Worm (Caenorhabditis elegans) whole organism, L3 larva: ENCODE measurements around the gene vps-33.2.

Source experiments
- ceh-28 ChIP-seq: fragments of 150-350 bp; optimal IDR thresholded peaks from 2 replicates; lab custom pipeline; 2014; ENCODE audit warnings: missing biosample characterization, missing genetic modification reagents, missing genetic modification characterization
- jun-1 ChIP-seq: fragments of 150-350 bp; optimal IDR thresholded peaks from 2 replicates; lab custom pipeline; 2014; ENCODE audit warnings: missing biosample characterization, missing genetic modification reagents, missing genetic modification characterization
- nhr-77 ChIP-seq: fragments of 150-350 bp; optimal IDR thresholded peaks from 2 replicates; lab custom pipeline; 2014; ENCODE audit warnings: missing biosample characterization, missing genetic modification characterization
- pqm-1 ChIP-seq: fragments of 150-350 bp; optimal IDR thresholded peaks from 2 replicates; lab custom pipeline; 2017; ENCODE audit warnings: missing biosample characterization, missing genetic modification characterization, inconsistent platforms
- ztf-11 ChIP-seq: fragments of 150-350 bp; optimal IDR thresholded peaks from 2 replicates; lab custom pipeline; 2014; ENCODE audit warnings: missing biosample characterization, missing genetic modification characterization

- TF ChIP-seq pqm-1 = no peak
- TF ChIP-seq ceh-28 (tag; lab: Kevin White, UChicago) = no peak
- no peak for TF ChIP-seq nhr-77
- no peak for TF ChIP-seq ztf-11 (tag; lab: Kevin White, UChicago)
- no peak for TF ChIP-seq jun-1 (tag; lab: Kevin White, UChicago)
These were observed 45.9 kb downstream of the vps-33.2 start for ce11 chrII:6646903-6647302.
